Worm (Caenorhabditis elegans) whole organism, mixed stage, embryonic: ENCODE data around the gene ell-1.
"Not testable (repeated sequence)": the region's sequence is repeated elsewhere in the genome, so short reads cannot be mapped to it uniquely, and the experiment has no call there.

Experiments used
- M03D4.4 ChIP-seq: sonication (generic microtip); optimal IDR thresholded peaks from 2 replicates; lab custom pipeline; 2017; ENCODE audit warnings: mild to moderate bottlenecking, missing genetic modification characterization, missing compliant biosample characterization
- ceh-39 ChIP-seq: fragments of 150-350 bp; optimal IDR thresholded peaks from 2 replicates; lab custom pipeline; 2014; ENCODE audit warnings: missing biosample characterization, missing genetic modification characterization
- ceh-43 ChIP-seq: fragments of 200-800 bp; sonication (Bioruptor generic); optimal IDR thresholded peaks from 2 replicates; lab custom pipeline; 2018; ENCODE audit warnings: mild to moderate bottlenecking, missing genetic modification characterization, moderate library complexity, missing compliant biosample characterization
- ceh-83 ChIP-seq: fragments of 200-800 bp; sonication (Bioruptor generic); optimal IDR thresholded peaks from 2 replicates; lab custom pipeline; 2018; ENCODE audit warnings: mild to moderate bottlenecking, missing genetic modification characterization, missing compliant biosample characterization
- ces-1 ChIP-seq: fragments of 150-350 bp; optimal IDR thresholded peaks from 2 replicates; lab custom pipeline; 2014; ENCODE audit warnings: missing biosample characterization, missing genetic modification reagents, missing genetic modification characterization
- cnd-1 ChIP-seq: fragments of 200-800 bp; sonication (Bioruptor generic); optimal IDR thresholded peaks from 2 replicates; lab custom pipeline; 2018; ENCODE audit warnings: mild to moderate bottlenecking, missing genetic modification characterization, missing compliant biosample characterization
- drap-1 ChIP-seq: fragments of 200-800 bp; sonication (Bioruptor generic); optimal IDR thresholded peaks from 3 replicates; lab custom pipeline; 2018; ENCODE audit warnings: mild to moderate bottlenecking, missing genetic modification characterization, missing compliant biosample characterization
- elt-1 ChIP-seq: sonication (generic microtip); optimal IDR thresholded peaks from 2 replicates; lab custom pipeline; 2017; ENCODE audit warnings: missing genetic modification characterization, mild to moderate bottlenecking, missing compliant biosample characterization, antibody characterized with exemption, moderate library complexity, borderline replicate concordance; ENCODE audit not compliant: insufficient read depth
- elt-3 ChIP-seq: fragments of 150-350 bp; optimal IDR thresholded peaks from 2 replicates; lab custom pipeline; 2014; ENCODE audit warnings: missing biosample characterization, missing genetic modification characterization
- flh-1 ChIP-seq: fragments of 200-800 bp; sonication (Bioruptor generic); optimal IDR thresholded peaks from 2 replicates; lab custom pipeline; 2018; ENCODE audit warnings: mild to moderate bottlenecking, missing genetic modification characterization, moderate library complexity, missing compliant biosample characterization
- ham-2 ChIP-seq: fragments of 200-800 bp; sonication (Bioruptor generic); optimal IDR thresholded peaks from 2 replicates; lab custom pipeline; 2018; ENCODE audit warnings: mild to moderate bottlenecking, missing genetic modification characterization, missing compliant biosample characterization
- hlh-1 ChIP-seq: fragments of 150-350 bp; optimal IDR thresholded peaks from 2 replicates; lab custom pipeline; 2014; ENCODE audit warnings: missing biosample characterization, missing genetic modification reagents, missing genetic modification characterization
- lin-13 ChIP-seq: fragments of 150-350 bp; optimal IDR thresholded peaks from 2 replicates; lab custom pipeline; 2014; ENCODE audit warnings: missing biosample characterization, missing genetic modification characterization
- lin-32 ChIP-seq: fragments of 200-800 bp; sonication (Bioruptor generic); optimal IDR thresholded peaks from 2 replicates; lab custom pipeline; 2018; ENCODE audit warnings: mild to moderate bottlenecking, missing genetic modification characterization, missing compliant biosample characterization
- lsy-2 ChIP-seq: fragments of 150-350 bp; optimal IDR thresholded peaks from 2 replicates; lab custom pipeline; 2014; ENCODE audit warnings: missing biosample characterization, missing genetic modification characterization
- mab-5 ChIP-seq: fragments of 150-350 bp; optimal IDR thresholded peaks from 2 replicates; lab custom pipeline; 2014; ENCODE audit warnings: missing biosample characterization, missing genetic modification characterization
- mep-1 ChIP-seq: fragments of 150-350 bp; optimal IDR thresholded peaks from 2 replicates; lab custom pipeline; 2017; ENCODE audit warnings: missing biosample characterization, missing genetic modification reagents, missing genetic modification characterization, inconsistent platforms
- mls-2 ChIP-seq: sonication (generic microtip); optimal IDR thresholded peaks from 2 replicates; lab custom pipeline; 2016; ENCODE audit warnings: mild to moderate bottlenecking, missing genetic modification characterization, moderate library complexity, missing compliant biosample characterization
- nhr-12 ChIP-seq: fragments of 150-350 bp; optimal IDR thresholded peaks from 2 replicates; lab custom pipeline; 2014; ENCODE audit warnings: missing biosample characterization, missing genetic modification characterization
- nhr-237 ChIP-seq: fragments of 150-350 bp; optimal IDR thresholded peaks from 2 replicates; lab custom pipeline; 2014; ENCODE audit warnings: missing biosample characterization, missing genetic modification characterization
- pha-4 ChIP-seq: fragments of 150-350 bp; optimal IDR thresholded peaks from 2 replicates; lab custom pipeline; 2018; ENCODE audit warnings: missing biosample characterization, missing genetic modification reagents, missing genetic modification characterization
- sem-2 ChIP-seq: fragments of 200-800 bp; sonication (Bioruptor generic); optimal IDR thresholded peaks from 2 replicates; lab custom pipeline; 2018; ENCODE audit warnings: mild to moderate bottlenecking, missing genetic modification characterization, missing compliant biosample characterization
- snpc-4 ChIP-seq: fragments of 150-350 bp; optimal IDR thresholded peaks from 2 replicates; lab custom pipeline; 2014; ENCODE audit warnings: missing biosample characterization, missing genetic modification characterization
- sptf-1 ChIP-seq: sonication (generic microtip); optimal IDR thresholded peaks from 2 replicates; lab custom pipeline; 2017; ENCODE audit warnings: mild to moderate bottlenecking, missing genetic modification characterization, moderate library complexity, missing compliant biosample characterization
- tbx-8 ChIP-seq: fragments of 200-800 bp; sonication (Bioruptor generic); optimal IDR thresholded peaks from 2 replicates; lab custom pipeline; 2018; ENCODE audit warnings: mild to moderate bottlenecking, missing genetic modification characterization, moderate library complexity, missing compliant biosample characterization
- unc-120 ChIP-seq: sonication (generic microtip); optimal IDR thresholded peaks from 2 replicates; lab custom pipeline; 2017; ENCODE audit warnings: missing genetic modification characterization, missing compliant biosample characterization; ENCODE audit not compliant: poor library complexity, severe bottlenecking
- unc-62 ChIP-seq: fragments of 150-350 bp; optimal IDR thresholded peaks from 2 replicates; lab custom pipeline; 2014; ENCODE audit warnings: missing biosample characterization, missing genetic modification reagents, missing genetic modification characterization
- zip-8 ChIP-seq: fragments of 150-350 bp; optimal IDR thresholded peaks from 2 replicates; lab custom pipeline; 2014; ENCODE audit warnings: missing biosample characterization, missing genetic modification characterization
- ztf-11 ChIP-seq: fragments of 150-350 bp; optimal IDR thresholded peaks from 2 replicates; lab custom pipeline; 2014; ENCODE audit warnings: missing biosample characterization, missing genetic modification characterization

ell-1 gene

DNA sequence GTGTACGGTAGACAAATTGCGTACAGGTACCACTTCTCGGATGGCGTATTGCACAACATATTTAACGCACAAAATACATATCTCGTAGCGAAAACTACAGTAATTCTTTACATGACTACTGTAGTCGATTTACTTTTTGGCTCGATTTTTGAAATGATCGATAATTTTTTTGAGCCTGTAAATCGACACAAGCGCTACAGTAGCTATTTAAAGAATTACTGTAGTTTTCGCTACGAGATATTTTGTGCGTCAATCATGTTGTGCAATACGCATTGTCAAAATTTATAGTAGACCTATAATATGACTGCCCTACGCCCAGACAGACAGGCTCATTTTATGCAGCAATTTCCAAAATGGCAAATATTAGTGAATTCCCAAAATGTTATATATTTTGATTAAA is 46.1 kb upstream of the ell-1 start, which contains the start of gene W03B1.5:
Gene W03B1.5 (plus strand): TSS at position 301 of the 400 bp plus-strand sequence.
- not testable (repeated sequence) for TF ChIP-seq mls-2; unc-120 (tag; lab: Kevin White, UChicago); elt-1 (tag; lab: Kevin White, UChicago)
- TF ChIP-seq, all 35 proteins: peak for 0; not testable (repeated sequence) for 35

DNA sequence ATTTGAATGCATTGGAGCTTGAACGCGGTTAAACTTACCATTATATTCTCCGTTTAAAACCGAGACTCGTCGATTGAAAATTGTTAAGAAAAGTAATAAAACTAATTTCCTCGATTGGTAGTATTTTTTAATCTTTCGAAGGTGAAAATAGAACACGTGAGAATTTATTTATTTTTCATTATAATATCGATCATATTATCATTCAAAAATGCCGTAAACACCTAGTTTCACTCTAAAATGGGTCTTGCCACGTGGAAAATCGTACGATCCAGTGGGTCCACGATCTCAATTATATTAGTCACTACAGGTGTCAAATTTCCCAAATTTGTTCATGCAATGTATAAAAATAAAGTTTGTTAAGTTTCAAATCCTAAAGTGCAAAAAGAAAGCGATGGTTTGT is 37.3 kb upstream of the ell-1 start, which contains the start of gene W03B1.9:
Gene W03B1.9 (minus strand): TSS at position 101 of the 400 bp plus-strand sequence.
- TF ChIP-seq lin-13 (tag; lab: Kevin White, UChicago) (no peak), lsy-2 (tag; lab: Kevin White, UChicago) (no peak), ztf-11 (tag; lab: Kevin White, UChicago) (no peak), zip-8 (tag; lab: Kevin White, UChicago) (no peak), ceh-43 (GFP tag; lab: Kevin White, UChicago) (no peak), unc-62 (GFP tag; lab: Kevin White, UChicago) (no peak), sptf-1 (tag; lab: Kevin White, UChicago) (no peak), ceh-83 (GFP tag; lab: Kevin White, UChicago) (no peak)

DNA sequence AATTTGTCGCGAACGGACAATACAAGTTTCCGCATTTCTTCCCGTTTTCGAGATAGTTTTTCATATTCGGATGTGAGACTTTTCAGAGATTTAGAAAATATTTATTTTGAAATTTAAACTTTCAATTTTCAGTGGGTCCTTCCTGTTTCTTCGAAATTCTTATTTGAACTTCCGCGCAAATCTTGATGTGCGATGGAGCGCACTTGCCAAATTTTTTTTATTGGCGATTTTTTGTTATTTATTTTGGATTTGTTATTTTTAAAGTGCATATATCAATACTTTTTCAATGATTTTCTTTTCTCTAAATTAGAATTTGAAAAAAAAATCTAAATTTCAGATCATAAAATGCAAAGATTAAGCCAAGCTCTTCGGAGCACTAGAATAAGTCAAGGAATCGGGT is 36.9 kb upstream of the ell-1 start, which contains the start of gene sars-2:
Gene sars-2 (plus strand): TSS at position 341 of the 400 bp plus-strand sequence.
- TF ChIP-seq mls-2 (no peak), lsy-2 (tag; lab: Kevin White, UChicago) (peak; percentile 41), pha-4 (no peak), tbx-8 (GFP tag; lab: Kevin White, UChicago) (no peak), ceh-43 (GFP tag; lab: Kevin White, UChicago) (no peak), flh-1 (no peak), zip-8 (tag; lab: Kevin White, UChicago) (no peak), cnd-1 (no peak), hlh-1 (tag; lab: Kevin White, UChicago) (no peak), unc-120 (tag; lab: Kevin White, UChicago) (no peak), ces-1 (peak; percentile 31), lin-13 (tag; lab: Kevin White, UChicago) (no peak)

DNA sequence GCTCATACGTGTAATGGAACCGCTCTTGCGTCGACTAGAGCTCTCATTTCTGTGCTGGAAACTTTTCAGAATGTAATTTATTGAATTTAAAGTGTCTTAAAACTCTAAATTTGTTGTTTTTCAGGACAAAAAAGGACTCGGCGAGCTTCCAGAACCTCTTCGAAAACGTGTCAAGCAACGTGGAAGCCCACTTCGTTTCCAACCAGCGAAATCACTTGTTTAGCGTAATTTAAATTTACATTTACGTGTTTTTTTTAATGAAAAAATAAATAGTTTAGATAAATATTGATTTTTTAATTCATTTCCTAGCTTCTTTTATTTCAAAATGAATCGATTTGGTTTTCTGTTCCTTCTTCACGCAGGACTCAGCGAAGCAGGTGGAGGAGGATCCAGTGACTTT is 34.6 kb upstream of the ell-1 start, which contains the start of gene F55F10.3:
Gene F55F10.3 (plus strand): TSS at position 301 of the 400 bp plus-strand sequence.
- TF ChIP-seq ham-2, result no peak
- TF ChIP-seq mls-2, result no peak
- TF ChIP-seq zip-8 (tag; lab: Kevin White, UChicago), result no peak
- no peak for TF ChIP-seq sptf-1 (tag; lab: Kevin White, UChicago)
- no peak for TF ChIP-seq tbx-8 (GFP tag; lab: Kevin White, UChicago)
- no peak for TF ChIP-seq elt-1 (tag; lab: Kevin White, UChicago)
- no peak for TF ChIP-seq ces-1
- no peak for TF ChIP-seq lsy-2 (tag; lab: Kevin White, UChicago)
- no peak for TF ChIP-seq flh-1
- TF ChIP-seq M03D4.4, result no peak
- no peak for TF ChIP-seq elt-3
- TF ChIP-seq ceh-39, result no peak
- no peak for TF ChIP-seq cnd-1
- TF ChIP-seq mab-5 (tag; lab: Kevin White, UChicago), result no peak
- no peak for TF ChIP-seq unc-62 (GFP tag; lab: Kevin White, UChicago)
- TF ChIP-seq lin-32, result no peak
- TF ChIP-seq nhr-12 (tag; lab: Kevin White, UChicago), result no peak
- TF ChIP-seq ceh-43 (GFP tag; lab: Kevin White, UChicago), result no peak
- TF ChIP-seq snpc-4, result no peak
- no peak for TF ChIP-seq drap-1 (GFP tag; lab: Kevin White, UChicago)
- TF ChIP-seq, all 35 proteins: peak for 0

DNA sequence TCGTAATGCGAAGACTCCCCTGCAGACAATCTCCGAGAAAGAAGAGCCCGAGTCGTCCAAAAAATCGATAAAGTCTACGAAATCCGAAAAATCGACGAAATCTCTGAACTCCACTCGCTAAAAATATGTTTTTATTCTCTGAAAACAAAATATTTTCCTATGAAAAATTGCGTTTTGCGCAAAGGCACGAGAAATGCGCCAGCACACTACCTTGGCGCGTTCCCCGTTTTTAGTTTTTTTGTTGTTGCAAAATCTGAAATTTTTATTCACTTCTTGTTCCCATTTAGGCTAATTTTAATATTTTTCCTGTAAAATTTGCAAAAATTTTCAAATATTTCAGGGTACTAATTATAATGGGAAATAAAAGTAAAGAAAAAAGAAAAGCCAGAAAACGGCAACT is 33.7 kb upstream of the ell-1 start, which contains the start of gene F55F10.1:
Gene F55F10.1 (plus strand): TSS at position 341 of the 400 bp plus-strand sequence.
- TF ChIP-seq mep-1 (tag; lab: Kevin White, UChicago) (peak; percentile 53), nhr-237 (tag; lab: Kevin White, UChicago) (no peak), sem-2 (GFP tag; lab: Kevin White, UChicago) (no peak), ceh-39 (no peak), elt-3 (no peak), ces-1 (no peak)
